Fruit fly (Drosophila melanogaster): ENCODE results near the gene CG9109.

- TF ChIP-seq pzg (GFP tag; optimal IDR thresholded peaks at IDR 0.05), result peak; percentile 81
- no peak for TF ChIP-seq cg (GFP tag; optimal IDR thresholded peaks at IDR 0.05)
- TF ChIP-seq slp2 (GFP tag; optimal IDR thresholded peaks at IDR 0.05), result peak; percentile 67
- TF ChIP-seq CG7928 (GFP tag; optimal IDR thresholded peaks at IDR 0.05), result no peak
- TF ChIP-seq CG18599 (GFP tag; optimal IDR thresholded peaks at IDR 0.05), result peak; percentile 86
- TF ChIP-seq CG17612 (GFP tag; IDR thresholded peaks at IDR 0.05), result 0 out of 2 replicates have a peak, but pooled peaks have one; percentile 33
- TF ChIP-seq sima (GFP tag; optimal IDR thresholded peaks at IDR 0.05), result peak; percentile 18
- TF ChIP-seq CG7271 (tag; optimal IDR thresholded peaks at IDR 0.05), result peak; percentile 40
These were observed 28.3 kb upstream of the CG9109 start, which contains the start of the genes ND-51 and CG13994 for dm6 chr2L:6062382-6063082.
